Worm (Caenorhabditis elegans): ENCODE measurements around the gene frpr-6.

DNA sequence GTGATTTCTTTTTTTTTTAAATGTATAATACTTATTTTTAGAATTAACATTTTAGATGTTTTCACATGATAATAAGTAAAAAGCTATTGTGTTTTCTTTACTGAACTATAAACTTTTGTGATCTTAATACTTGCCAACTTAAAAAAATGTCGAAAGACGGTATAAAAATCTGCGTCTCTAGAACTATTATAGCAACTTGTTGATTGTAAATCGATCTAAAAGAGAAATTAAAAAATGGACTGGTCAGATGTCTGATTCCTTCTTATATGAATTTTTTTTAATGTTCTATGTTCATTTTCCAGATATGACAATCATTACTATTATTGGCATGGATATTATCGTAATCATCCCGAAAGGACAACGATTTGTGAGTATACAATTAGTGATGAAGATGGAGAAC, 26.8 kb upstream of the frpr-6 start, which contains the start of gene F21C10.3:
- TF ChIP-seq blmp-1 (tag; optimal IDR thresholded peaks at IDR 0.05) (no peak), snpc-4 (tag; optimal IDR thresholded peaks at IDR 0.05) (no peak), mab-5 (tag; optimal IDR thresholded peaks at IDR 0.05) (no peak), zip-8 (tag; optimal IDR thresholded peaks at IDR 0.05) (no peak), lin-13 (tag; optimal IDR thresholded peaks at IDR 0.05) (no peak), elt-3 (tag; optimal IDR thresholded peaks at IDR 0.05) (no peak), unc-62 (GFP tag; optimal IDR thresholded peaks at IDR 0.05) (no peak), unc-39 (tag; optimal IDR thresholded peaks at IDR 0.05) (no peak), nhr-237 (tag; optimal IDR thresholded peaks at IDR 0.05) (no peak), pha-4 (tag; optimal IDR thresholded peaks at IDR 0.05) (no peak), nhr-12 (tag; optimal IDR thresholded peaks at IDR 0.05) (no peak), ceh-39 (tag; optimal IDR thresholded peaks at IDR 0.05) (no peak), ceh-43 (GFP tag; optimal IDR thresholded peaks at IDR 0.05) (no peak)
